Worm (Caenorhabditis elegans) whole organism, young adult: Measurements from ENCODE around the gene pho-10.

ENCODE experiments used
- B0336.3 ChIP-seq: fragments of 200-800 bp; sonication (Bioruptor generic); IDR thresholded peaks from 2 replicates; pipeline ENCODE4 v1.3.6; 2022; ENCODE audit warnings: missing genetic modification characterization, missing compliant biosample characterization
- F22D6.2 ChIP-seq: sonication (generic microtip); optimal IDR thresholded peaks from 2 replicates; lab custom pipeline; 2016; ENCODE audit warnings: mild to moderate bottlenecking, missing genetic modification characterization, missing compliant biosample characterization
- F37B4.10 ChIP-seq: fragments of 200-800 bp; sonication (Bioruptor generic); IDR thresholded peaks from 2 replicates; pipeline ENCODE4 v1.3.6; 2022; ENCODE audit warnings: missing genetic modification characterization, missing compliant biosample characterization
- F39B2.1 ChIP-seq: fragments of 200-800 bp; sonication (Bioruptor generic); IDR thresholded peaks from 2 replicates; pipeline ENCODE4 v1.3.6; 2022; ENCODE audit warnings: missing genetic modification reagents, missing genetic modification characterization, missing compliant biosample characterization
- K11D2.4 ChIP-seq: fragments of 200-800 bp; sonication (Bioruptor generic); IDR thresholded peaks from 2 replicates; pipeline ENCODE4 v1.3.6; 2022; ENCODE audit warnings: missing genetic modification reagents, missing genetic modification characterization, missing compliant biosample characterization
- T07F8.4 ChIP-seq: sonication (generic microtip); optimal IDR thresholded peaks from 2 replicates; lab custom pipeline; 2016; ENCODE audit warnings: mild to moderate bottlenecking, missing genetic modification characterization, moderate library complexity, missing compliant biosample characterization
- Y53G8AR.9 ChIP-seq: fragments of 200-800 bp; sonication (Bioruptor generic); conservative IDR thresholded peaks from 2 replicates; pipeline ENCODE4 v1.3.6; 2022; ENCODE audit warnings: missing genetic modification reagents, missing genetic modification characterization, missing compliant biosample characterization
- Y56A3A.18 ChIP-seq: fragments of 200-800 bp; sonication (Bioruptor generic); IDR thresholded peaks from 2 replicates; pipeline ENCODE4 v1.3.6; 2022; ENCODE audit warnings: missing genetic modification reagents, missing genetic modification characterization, missing compliant biosample characterization
- Y67H2A.10 ChIP-seq: fragments of 200-800 bp; sonication (Bioruptor generic); conservative IDR thresholded peaks from 2 replicates; pipeline ENCODE4 v1.3.6; 2022; ENCODE audit warnings: missing genetic modification reagents, missing genetic modification characterization, missing compliant biosample characterization
- Y95B8A.8 ChIP-seq: fragments of 200-800 bp; sonication (Bioruptor generic); IDR thresholded peaks from 2 replicates; pipeline ENCODE4 v1.3.6; 2022; ENCODE audit warnings: missing genetic modification reagents, missing genetic modification characterization, missing compliant biosample characterization
- ZK185.1 ChIP-seq: sonication (generic microtip); optimal IDR thresholded peaks from 2 replicates; lab custom pipeline; 2016; ENCODE audit warnings: mild to moderate bottlenecking, missing genetic modification characterization, missing compliant biosample characterization; ENCODE audit not compliant: poor library complexity, severe bottlenecking
- aptf-2 ChIP-seq: fragments of 200-800 bp; sonication (Bioruptor generic); conservative IDR thresholded peaks from 2 replicates; pipeline ENCODE4 v1.3.6; 2022; ENCODE audit warnings: missing genetic modification reagents, missing genetic modification characterization, missing compliant biosample characterization
- aptf-3 ChIP-seq: fragments of 200-800 bp; sonication (Bioruptor generic); IDR thresholded peaks from 2 replicates; pipeline ENCODE4 v1.3.6; 2022; ENCODE audit warnings: missing genetic modification characterization, missing compliant biosample characterization
- atf-7 ChIP-seq: sonication (generic microtip); optimal IDR thresholded peaks from 2 replicates; lab custom pipeline; 2017; ENCODE audit warnings: mild to moderate bottlenecking, missing genetic modification characterization, missing compliant biosample characterization
- athp-1 ChIP-seq: sonication (generic microtip); optimal IDR thresholded peaks from 2 replicates; lab custom pipeline; 2017; ENCODE audit warnings: mild to moderate bottlenecking, missing genetic modification characterization, missing compliant biosample characterization
- bed-2 ChIP-seq: fragments of 200-800 bp; sonication (Bioruptor generic); IDR thresholded peaks from 2 replicates; pipeline ENCODE4 v1.3.6; 2022; ENCODE audit warnings: missing genetic modification reagents, missing genetic modification characterization, missing compliant biosample characterization
- ceh-27 ChIP-seq: fragments of 200-800 bp; sonication (Bioruptor generic); optimal IDR thresholded peaks from 2 replicates; lab custom pipeline; 2018; ENCODE audit warnings: mild to moderate bottlenecking, missing genetic modification characterization, moderate library complexity, missing compliant biosample characterization
- ceh-40 ChIP-seq: fragments of 200-800 bp; sonication (Bioruptor generic); IDR thresholded peaks from 2 replicates; pipeline ENCODE4 v1.3.6; 2022; ENCODE audit warnings: missing genetic modification characterization, missing compliant biosample characterization
- ceh-79 ChIP-seq: sonication (generic microtip); optimal IDR thresholded peaks from 2 replicates; lab custom pipeline; 2017; ENCODE audit warnings: mild to moderate bottlenecking, missing genetic modification characterization, missing compliant biosample characterization
- chd-7 ChIP-seq: sonication (generic microtip); optimal IDR thresholded peaks from 2 replicates; lab custom pipeline; 2016; ENCODE audit warnings: mild to moderate bottlenecking, missing genetic modification characterization, moderate library complexity, missing compliant biosample characterization
- die-1 ChIP-seq: sonication (generic microtip); optimal IDR thresholded peaks from 2 replicates; lab custom pipeline; 2016; ENCODE audit warnings: missing genotype, mild to moderate bottlenecking, missing genetic modification characterization, missing compliant biosample characterization
- egl-18 ChIP-seq: fragments of 200-800 bp; sonication (Bioruptor generic); IDR thresholded peaks from 2 replicates; pipeline ENCODE4 v1.3.6; 2022; ENCODE audit warnings: missing genetic modification reagents, missing genetic modification characterization, missing compliant biosample characterization
- hrde-1 ChIP-seq: sonication (generic microtip); optimal IDR thresholded peaks from 2 replicates; lab custom pipeline; 2016; ENCODE audit warnings: missing genetic modification characterization, mild to moderate bottlenecking, missing compliant biosample characterization, moderate library complexity, missing genotype, missing genetic modification reagents, borderline replicate concordance
- lag-1 ChIP-seq: fragments of 200-800 bp; sonication (Bioruptor generic); IDR thresholded peaks from 2 replicates; pipeline ENCODE4 v1.3.6; 2022; ENCODE audit warnings: missing genetic modification reagents, missing genetic modification characterization, missing compliant biosample characterization
- let-526 ChIP-seq: fragments of 200-800 bp; sonication (Bioruptor generic); IDR thresholded peaks from 2 replicates; pipeline ENCODE4 v1.3.6; 2022; ENCODE audit warnings: missing genetic modification reagents, missing genetic modification characterization, missing compliant biosample characterization
- let-607 ChIP-seq, 2 experiments: fragments of 200-800 bp in 1 of 2; sonication (Bioruptor generic) in 1 of 2; sonication (generic microtip) in 1 of 2; optimal IDR thresholded peaks; 2 replicates each; lab custom pipeline; 2016 to 2018; ENCODE audit warnings: mild to moderate bottlenecking in 2 of 2, missing compliant biosample characterization in 2 of 2, missing genetic modification characterization in 2 of 2, moderate library complexity in 2 of 2, missing genotype in 1 of 2
- lin-26 ChIP-seq: fragments of 200-800 bp; sonication (Bioruptor generic); IDR thresholded peaks from 2 replicates; pipeline ENCODE4 v1.3.6; 2022; ENCODE audit warnings: missing genetic modification reagents, missing genetic modification characterization, missing compliant biosample characterization
- lin-54 ChIP-seq: fragments of 200-800 bp; sonication (Bioruptor generic); optimal IDR thresholded peaks from 2 replicates; lab custom pipeline; 2018; ENCODE audit warnings: mild to moderate bottlenecking, missing genetic modification characterization, missing compliant biosample characterization
- lsl-1 ChIP-seq: fragments of 200-800 bp; sonication (Bioruptor generic); optimal IDR thresholded peaks from 2 replicates; lab custom pipeline; 2018; ENCODE audit warnings: mild to moderate bottlenecking, missing genetic modification characterization, moderate library complexity, missing compliant biosample characterization
- madf-10 ChIP-seq: sonication (generic microtip); optimal IDR thresholded peaks from 2 replicates; lab custom pipeline; 2016; ENCODE audit warnings: mild to moderate bottlenecking, missing genetic modification characterization, missing compliant biosample characterization
- madf-3 ChIP-seq: fragments of 200-800 bp; sonication (Bioruptor generic); IDR thresholded peaks from 2 replicates; pipeline ENCODE4 v1.3.6; 2022; ENCODE audit warnings: missing genetic modification reagents, missing genetic modification characterization, missing compliant biosample characterization
- madf-6 ChIP-seq: fragments of 200-800 bp; sonication (Bioruptor generic); IDR thresholded peaks from 2 replicates; pipeline ENCODE4 v1.3.6; 2022; ENCODE audit warnings: missing genetic modification reagents, missing genetic modification characterization, missing compliant biosample characterization
- madf-8 ChIP-seq: fragments of 200-800 bp; sonication (Bioruptor generic); conservative IDR thresholded peaks from 2 replicates; pipeline ENCODE4 v1.3.6; 2022; ENCODE audit warnings: missing genetic modification reagents, missing genetic modification characterization, missing compliant biosample characterization
- nfya-1 ChIP-seq: sonication (generic microtip); optimal IDR thresholded peaks from 2 replicates; lab custom pipeline; 2017; ENCODE audit warnings: antibody characterized with exemption, missing compliant biosample characterization, missing genetic modification characterization, borderline replicate concordance; ENCODE audit not compliant: insufficient read depth
- nfya-2 ChIP-seq: fragments of 200-800 bp; sonication (Bioruptor generic); IDR thresholded peaks from 2 replicates; pipeline ENCODE4 v1.3.6; 2022; ENCODE audit warnings: missing genetic modification reagents, missing genetic modification characterization, missing compliant biosample characterization
- nfyb-1 ChIP-seq: fragments of 200-800 bp; sonication (Bioruptor generic); IDR thresholded peaks from 2 replicates; pipeline ENCODE4 v1.3.6; 2022; ENCODE audit warnings: missing genetic modification reagents, missing genetic modification characterization, missing compliant biosample characterization
- nhr-179 ChIP-seq: sonication (generic microtip); optimal IDR thresholded peaks from 2 replicates; lab custom pipeline; 2016; ENCODE audit warnings: mild to moderate bottlenecking, missing genetic modification characterization, missing compliant biosample characterization
- repo-1 ChIP-seq: sonication (generic microtip); optimal IDR thresholded peaks from 2 replicates; lab custom pipeline; 2017; ENCODE audit warnings: mild to moderate bottlenecking, missing genetic modification characterization, missing compliant biosample characterization
- sdz-38 ChIP-seq: sonication (generic microtip); optimal IDR thresholded peaks from 2 replicates; lab custom pipeline; 2016; ENCODE audit warnings: missing genotype, missing genetic modification characterization, missing compliant biosample characterization
- somi-1 ChIP-seq: fragments of 200-800 bp; sonication (Bioruptor generic); optimal IDR thresholded peaks from 2 replicates; lab custom pipeline; 2018; ENCODE audit warnings: mild to moderate bottlenecking, missing genetic modification characterization, missing compliant biosample characterization
- sptf-2 ChIP-seq: fragments of 200-800 bp; sonication (Bioruptor generic); optimal IDR thresholded peaks from 2 replicates; lab custom pipeline; 2018; ENCODE audit warnings: mild to moderate bottlenecking, missing genetic modification characterization, missing compliant biosample characterization
- tbp1 ChIP-seq: fragments of 200-800 bp; sonication (Bioruptor generic); optimal IDR thresholded peaks from 2 replicates; lab custom pipeline; 2018; ENCODE audit warnings: mild to moderate bottlenecking, missing genetic modification characterization, missing compliant biosample characterization
- tlf-1 ChIP-seq: fragments of 200-800 bp; sonication (Bioruptor generic); optimal IDR thresholded peaks from 2 replicates; lab custom pipeline; 2018; ENCODE audit warnings: mild to moderate bottlenecking, missing genetic modification characterization, missing compliant biosample characterization
- unc-130 ChIP-seq: sonication (generic microtip); optimal IDR thresholded peaks from 2 replicates; lab custom pipeline; 2016; ENCODE audit warnings: missing genetic modification reagents, missing genetic modification characterization, missing compliant biosample characterization
- zfh-2 ChIP-seq: fragments of 200-800 bp; sonication (Bioruptor generic); conservative IDR thresholded peaks from 2 replicates; pipeline ENCODE4 v1.3.6; 2022; ENCODE audit warnings: missing genetic modification reagents, missing genetic modification characterization, missing compliant biosample characterization
- zim-3 ChIP-seq: sonication (generic microtip); optimal IDR thresholded peaks from 2 replicates; lab custom pipeline; 2017; ENCODE audit warnings: mild to moderate bottlenecking, missing genetic modification characterization, moderate library complexity, missing compliant biosample characterization
- ztf-28 ChIP-seq: fragments of 200-800 bp; sonication (Bioruptor generic); IDR thresholded peaks from 2 replicates; pipeline ENCODE4 v1.3.6; 2022; ENCODE audit warnings: missing genetic modification reagents, missing genetic modification characterization, missing compliant biosample characterization

The pho-10 gene

ce11 chrII:9891031-9891689 lies 29.2 kb downstream of the pho-10 start, which contains the start of gene vgln-1 (continued):
- peak; percentile 12 for TF ChIP-seq ZK185.1
- TF ChIP-seq Y67H2A.10 (GFP tag; lab: Robert Waterston, UW): no peak
- no peak for TF ChIP-seq madf-8
- no peak for TF ChIP-seq lsl-1
- TF ChIP-seq nfya-2 (GFP tag; lab: Robert Waterston, UW): no peak
- no peak for TF ChIP-seq lag-1 (GFP tag; lab: Robert Waterston, UW)
- no peak for TF ChIP-seq nhr-179 (tag; lab: Kevin White, UChicago)
- no peak for TF ChIP-seq F37B4.10 (GFP tag; lab: Robert Waterston, UW)
- no peak for TF ChIP-seq egl-18 (GFP tag; lab: Robert Waterston, UW)
- no peak for TF ChIP-seq Y95B8A.8
- TF ChIP-seq repo-1 (tag; lab: Kevin White, UChicago): no peak
- no peak for TF ChIP-seq lin-54 (GFP tag; lab: Kevin White, UChicago)
- no peak for TF ChIP-seq T07F8.4 (tag; lab: Kevin White, UChicago)
- peak; percentile 26; the same call in 1 of the 2 replicates for TF ChIP-seq madf-6 (GFP tag; lab: Robert Waterston, UW)
- TF ChIP-seq tbp1 (GFP tag; lab: Kevin White, UChicago): no peak
- TF ChIP-seq sptf-2 (GFP tag; lab: Kevin White, UChicago): no peak
- TF ChIP-seq ztf-28 (GFP tag; lab: Robert Waterston, UW): no peak
- no peak for TF ChIP-seq nfyb-1
- TF ChIP-seq ceh-79: no peak

DNA sequence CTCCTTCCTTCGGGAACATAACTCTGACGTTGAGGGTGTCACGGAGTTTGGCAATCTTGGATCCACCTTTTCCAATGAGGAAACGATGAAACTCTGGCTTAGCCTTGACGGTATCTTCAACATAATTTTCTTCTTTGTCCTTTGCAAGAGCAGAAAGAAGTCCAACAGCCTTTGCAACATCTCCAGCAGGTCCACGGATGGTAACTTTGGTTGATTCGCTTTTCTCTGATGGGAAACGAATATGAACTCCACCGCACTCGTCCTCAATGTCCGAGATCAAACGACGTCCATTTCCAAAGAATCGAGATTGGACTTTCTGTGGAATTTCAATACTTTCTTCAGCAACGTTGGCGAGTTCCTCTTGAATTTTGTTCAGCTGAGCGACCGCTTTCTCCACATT lies 31.8 kb downstream of the pho-10 start:
- TF ChIP-seq F39B2.1 (GFP tag; lab: Robert Waterston, UW) (no peak), egl-18 (GFP tag; lab: Robert Waterston, UW) (no peak), let-526 (GFP tag; lab: Robert Waterston, UW) (no peak), ceh-40 (GFP tag; lab: Robert Waterston, UW) (no peak), B0336.3 (GFP tag; lab: Robert Waterston, UW) (no peak), F22D6.2 (no peak), let-607 (tag; optimal IDR thresholded peaks at IDR 0.05; lab: Kevin White, UChicago) (no peak), lin-26 (GFP tag; lab: Robert Waterston, UW) (no peak), athp-1 (tag; lab: Kevin White, UChicago) (no peak), aptf-2 (no peak), K11D2.4 (GFP tag; lab: Robert Waterston, UW) (no peak), zfh-2 (no peak), aptf-3 (GFP tag; lab: Robert Waterston, UW) (no peak), bed-2 (GFP tag; lab: Robert Waterston, UW) (no peak), die-1 (no peak), sdz-38 (no peak), somi-1 (GFP tag; lab: Kevin White, UChicago) (no peak)

- TF ChIP-seq unc-130 (GFP tag; lab: Kevin White, UChicago) (peak; percentile 55), Y53G8AR.9 (GFP tag; lab: Robert Waterston, UW) (peak; percentile 71), nfya-1 (tag; lab: Kevin White, UChicago) (no peak), chd-7 (tag; lab: Kevin White, UChicago) (peak; percentile 45), zim-3 (tag; lab: Kevin White, UChicago) (peak; percentile 36), madf-3 (GFP tag; lab: Robert Waterston, UW) (0 out of 2 replicates have a peak, but pooled peaks have one; percentile 12), Y56A3A.18 (GFP tag; lab: Robert Waterston, UW) (0 out of 2 replicates have a peak, but pooled peaks have one; percentile 33), madf-10 (tag; lab: Kevin White, UChicago) (peak; percentile 9), ceh-27 (GFP tag; lab: Kevin White, UChicago) (no peak), aptf-3 (GFP tag; lab: Robert Waterston, UW) (0 out of 2 replicates have a peak, but pooled peaks have one; percentile 66), repo-1 (tag; lab: Kevin White, UChicago) (peak; percentile 67), madf-8 (no peak), nhr-179 (tag; lab: Kevin White, UChicago) (no peak), hrde-1 (peak; percentile 50), atf-7 (tag; lab: Kevin White, UChicago) (peak; percentile 45), tlf-1 (GFP tag; lab: Kevin White, UChicago) (peak; percentile 3)
Observed at ce11 chrII:9886216-9886615, 34.2 kb downstream of the pho-10 start, which contains the start of gene algn-8. algn-8 (minus strand) TSS chrII:9886442.
